Worm (Caenorhabditis elegans): ENCODE measurements around the gene K11H12.7.
A peak's percentile ranks its signal among the peaks of the same experiment; 100 is the strongest.

DNA sequence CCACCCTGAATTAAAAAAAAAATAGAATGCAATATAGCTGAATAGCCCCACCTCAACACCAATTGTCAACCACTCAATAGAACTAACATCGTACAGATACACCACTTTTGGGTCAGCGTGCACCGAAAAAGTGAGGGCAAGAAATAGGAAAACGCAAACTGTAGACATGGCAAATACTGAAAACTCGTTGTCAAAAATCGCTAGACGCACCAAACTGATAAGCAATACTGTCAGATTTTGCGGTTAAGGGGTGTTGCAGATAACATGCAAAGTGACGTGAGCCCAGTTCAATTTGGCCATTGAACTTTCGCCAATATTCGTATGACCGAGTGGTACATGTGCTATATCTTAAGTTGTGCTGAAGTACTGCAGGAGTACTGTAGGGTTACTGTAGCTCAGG is 8.0 kb downstream of the K11H12.7 start, which contains the start of gene K11H12.3:
- TF ChIP-seq elt-2 (tag; optimal IDR thresholded peaks at IDR 0.05) (peak; percentile 33), lin-15B (tag; optimal IDR thresholded peaks at IDR 0.05) (no peak), C04F5.9 (tag; optimal IDR thresholded peaks at IDR 0.05) (no peak)

All from whole organism, L1 larva.